Fruit fly (Drosophila melanogaster): ENCODE data around the gene Rpn2.

Rpn2 gene

dm6 chr3R:29138407-29138806 is 14.9 kb upstream of the Rpn2 start, which contains the start of the genes Alg13 and superdeath:
TSS of gene Alg13 (minus strand) at chr3R:29138573.
TSS of gene superdeath (plus strand) at chr3R:29138662.
- TF ChIP-seq Myc (optimal IDR thresholded peaks at IDR 0.05) (peak; percentile 26), Rel (GFP tag; optimal IDR thresholded peaks at IDR 0.05) (no peak), Rel (tag; optimal IDR thresholded peaks at IDR 0.05) (no peak), HLH106 (tag; optimal IDR thresholded peaks at IDR 0.05) (no peak), fru (GFP tag; optimal IDR thresholded peaks at IDR 0.05) (no peak)

- TF ChIP-seq dl (GFP tag; optimal IDR thresholded peaks at IDR 0.05; ENCODE audit: insufficient read depth in 1 of 2, partially characterized antibody in 2 of 2): no peak
- TF ChIP-seq woc (GFP tag; optimal IDR thresholded peaks at IDR 0.05): no peak
- no peak for TF ChIP-seq rgr (GFP tag; optimal IDR thresholded peaks at IDR 0.05)
- no peak for TF ChIP-seq CG9705 (GFP tag; optimal IDR thresholded peaks at IDR 0.05)
Observed at dm6 chr3R:29138961-29139527, 14.3 kb upstream of the Rpn2 start.

dm6 chr3R:29139767-29140755 is 13.3 kb upstream of the Rpn2 start:
- TF ChIP-seq Rel (GFP tag; optimal IDR thresholded peaks at IDR 0.05): no peak
- TF ChIP-seq Rel (tag; optimal IDR thresholded peaks at IDR 0.05): peak; percentile 88
- TF ChIP-seq Mio (GFP tag; optimal IDR thresholded peaks at IDR 0.05): no peak

DNA sequence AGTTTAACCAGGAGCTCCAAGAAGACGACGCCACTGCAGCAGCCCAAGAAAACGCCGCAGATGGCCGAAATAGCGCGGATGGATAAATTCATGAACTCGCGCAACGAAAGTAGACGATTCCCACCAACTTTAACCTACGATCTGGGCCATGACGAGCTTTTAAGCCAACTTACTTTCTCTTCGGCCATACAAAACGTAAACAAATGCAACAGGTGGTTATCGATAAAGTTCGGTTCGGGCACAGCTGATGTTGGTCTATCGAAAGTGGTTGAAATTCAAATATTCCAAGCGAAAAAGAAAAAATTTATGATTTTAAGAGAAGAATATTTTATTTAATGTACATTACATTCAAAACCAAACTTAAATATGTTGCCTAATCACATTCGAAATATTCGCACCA is 6.6 kb upstream of the Rpn2 start, which contains the start of gene CG14511:
Gene CG14511 (minus strand): TSS at position 184 of the 400 bp plus-strand sequence.
- no peak for TF ChIP-seq usp (GFP tag; optimal IDR thresholded peaks at IDR 0.05)
- no peak for TF ChIP-seq Hr78 (GFP tag; optimal IDR thresholded peaks at IDR 0.05)
- TF ChIP-seq Hnf4 (GFP tag; optimal IDR thresholded peaks at IDR 0.05): no peak
- no peak for TF ChIP-seq Dif (GFP tag; optimal IDR thresholded peaks at IDR 0.05; ENCODE audit: partially characterized antibody)
- no peak for TF ChIP-seq Sp1 (GFP tag; optimal IDR thresholded peaks at IDR 0.05)
- TF ChIP-seq brk (GFP tag; optimal IDR thresholded peaks at IDR 0.05): no peak

DNA sequence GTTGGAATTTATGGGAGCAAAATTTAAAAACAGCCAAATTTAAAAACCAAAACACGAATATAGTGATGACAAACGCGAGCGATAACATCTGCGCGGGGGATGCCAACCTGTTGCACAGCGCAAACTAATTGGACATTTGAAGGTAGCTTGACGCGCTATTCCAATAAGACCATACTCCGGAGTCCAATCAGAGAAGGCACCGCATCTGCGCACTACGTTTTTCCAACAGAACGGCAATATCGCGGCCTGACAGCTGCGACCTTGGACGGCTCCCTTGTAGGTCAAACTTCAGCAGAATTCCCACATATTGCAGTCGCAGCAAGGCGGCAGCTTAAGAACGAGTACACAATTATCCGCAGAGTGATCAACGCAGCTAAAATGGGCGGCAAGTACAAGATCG is 5.3 kb upstream of the Rpn2 start, which contains the start of the genes CG11882 and Pglym78:
Gene CG11882 (minus strand): TSS at position 101 of the 400 bp plus-strand sequence.
Gene Pglym78 (plus strand): TSS at position 177 of the 400 bp plus-strand sequence.
- TF ChIP-seq lola (GFP tag; optimal IDR thresholded peaks at IDR 0.05) (no peak), CG32264 (GFP tag; optimal IDR thresholded peaks at IDR 0.05) (no peak), brk (GFP tag; optimal IDR thresholded peaks at IDR 0.05) (no peak), CrebA (GFP tag; optimal IDR thresholded peaks at IDR 0.05; ENCODE audit: borderline replicate concordance) (no peak), sv (GFP tag; optimal IDR thresholded peaks at IDR 0.05) (peak; percentile 19), br (GFP tag; optimal IDR thresholded peaks at IDR 0.05) (no peak), foxo (GFP tag; optimal IDR thresholded peaks at IDR 0.05) (peak in 1 of 2 experiments; percentile 73), Sp1 (GFP tag; optimal IDR thresholded peaks at IDR 0.05) (peak; percentile 30), dl (GFP tag; optimal IDR thresholded peaks at IDR 0.05; ENCODE audit: insufficient read depth in 1 of 2, partially characterized antibody in 2 of 2) (peak in 1 of 2 experiments; percentile 40), h (GFP tag; optimal IDR thresholded peaks at IDR 0.05) (no peak), psq (GFP tag; optimal IDR thresholded peaks at IDR 0.05) (peak; percentile 26), woc (GFP tag; optimal IDR thresholded peaks at IDR 0.05) (no peak), Hr83 (GFP tag; optimal IDR thresholded peaks at IDR 0.05; ENCODE audit: poor library complexity, severe bottlenecking) (peak; percentile 80), Rel (GFP tag; optimal IDR thresholded peaks at IDR 0.05) (no peak), Rel (tag; optimal IDR thresholded peaks at IDR 0.05) (peak; percentile 80), usp (GFP tag; optimal IDR thresholded peaks at IDR 0.05) (no peak), dmrt93B (GFP tag; optimal IDR thresholded peaks at IDR 0.05) (no peak), fru (GFP tag; optimal IDR thresholded peaks at IDR 0.05) (no peak), N (GFP tag; optimal IDR thresholded peaks at IDR 0.05) (no peak), Hnf4 (GFP tag; optimal IDR thresholded peaks at IDR 0.05) (no peak), sage (GFP tag; optimal IDR thresholded peaks at IDR 0.05) (no peak), HLH106 (tag; optimal IDR thresholded peaks at IDR 0.05) (peak; percentile 1), Dif (GFP tag; optimal IDR thresholded peaks at IDR 0.05; ENCODE audit: partially characterized antibody) (peak; percentile 13), OdsH (GFP tag; optimal IDR thresholded peaks at IDR 0.05) (peak; percentile 38), Hr78 (GFP tag; optimal IDR thresholded peaks at IDR 0.05) (no peak), ey (GFP tag; optimal IDR thresholded peaks at IDR 0.05) (peak; percentile 43), Jra (GFP tag; optimal IDR thresholded peaks at IDR 0.05) (no peak), rgr (GFP tag; optimal IDR thresholded peaks at IDR 0.05) (peak; percentile 51), Vsx2 (GFP tag; optimal IDR thresholded peaks at IDR 0.05; ENCODE audit: partially characterized antibody) (no peak), dsf (GFP tag; optimal IDR thresholded peaks at IDR 0.05; ENCODE audit: borderline replicate concordance) (no peak), GATAd (GFP tag; optimal IDR thresholded peaks at IDR 0.05) (no peak), jim (GFP tag; optimal IDR thresholded peaks at IDR 0.05) (no peak)

All from whole organism, wandering third instar larva.